Fruit fly (Drosophila melanogaster): ENCODE data around the gene Sgs7.

- TF ChIP-seq ss (GFP tag; optimal IDR thresholded peaks at IDR 0.05) = peak; percentile 76 to 79
- TF ChIP-seq CG32006 (GFP tag; optimal IDR thresholded peaks at IDR 0.05) = peak; percentile 5
- TF ChIP-seq Sox102F (GFP tag; optimal IDR thresholded peaks at IDR 0.05) = peak; percentile 55
Measured at dm6 chr3L:11487327-11487973, 22.2 kb upstream of the Sgs7 start, which contains the start of gene chrb.
